Fruit fly (Drosophila melanogaster): ENCODE measurements around the gene eIF3f1.

dm6 chr3R:4749735-4750134 lies 35.8 kb upstream of the eIF3f1 start, which contains the start of gene atms:
- TF ChIP-seq CG32772 (GFP tag; IDR thresholded peaks at IDR 0.05): no peak
- TF ChIP-seq CG4707 (GFP tag; optimal IDR thresholded peaks at IDR 0.05): no peak
- TF ChIP-seq jumu (GFP tag; optimal IDR thresholded peaks at IDR 0.05): no peak
- TF ChIP-seq ken (GFP tag; IDR thresholded peaks at IDR 0.05): no peak
- no peak for TF ChIP-seq CG9437 (GFP tag; optimal IDR thresholded peaks at IDR 0.05)
- no peak for TF ChIP-seq bigmax (GFP tag; optimal IDR thresholded peaks at IDR 0.05)
- no peak for TF ChIP-seq usp (GFP tag; optimal IDR thresholded peaks at IDR 0.05)
- TF ChIP-seq CG12659 (GFP tag; optimal IDR thresholded peaks at IDR 0.05): no peak
- no peak for TF ChIP-seq gro (GFP tag; optimal IDR thresholded peaks at IDR 0.05)
- TF ChIP-seq dysf (GFP tag; IDR thresholded peaks at IDR 0.05): no peak
- no peak for TF ChIP-seq chinmo (GFP tag; IDR thresholded peaks at IDR 0.05; ENCODE audit: partially characterized antibody)

Data from whole organism, embryonic.